Worm (Caenorhabditis elegans) whole organism, L1 larva: ENCODE results near the gene F54G2.1.

Experiments
- aly-2 ChIP-seq: fragments of 150-350 bp; optimal IDR thresholded peaks from 2 replicates; lab custom pipeline; 2014; ENCODE audit warnings: missing biosample characterization, missing genetic modification characterization
- elt-2 ChIP-seq: sonication (generic microtip); optimal IDR thresholded peaks from 2 replicates; lab custom pipeline; 2016; ENCODE audit warnings: missing genetic modification characterization, mild to moderate bottlenecking, inconsistent platforms, missing compliant biosample characterization, missing genetic modification reagents
- mab-9 ChIP-seq: fragments of 200-800 bp; sonication (Bioruptor generic); IDR thresholded peaks from 2 replicates; pipeline ENCODE4 v1.3.6; 2022; ENCODE audit warnings: missing genetic modification reagents, missing genetic modification characterization, missing compliant biosample characterization
- nhr-47 ChIP-seq: sonication (generic microtip); optimal IDR thresholded peaks from 2 replicates; lab custom pipeline; 2016; ENCODE audit warnings: mild to moderate bottlenecking, missing genetic modification characterization, moderate library complexity, missing compliant biosample characterization
- nhr-84 ChIP-seq: sonication (generic microtip); optimal IDR thresholded peaks from 2 replicates; lab custom pipeline; 2017; ENCODE audit warnings: missing biosample characterization, missing genetic modification characterization
- nhr-85 ChIP-seq: sonication (generic microtip); peaks from one replicate; lab custom pipeline; 2016; ENCODE audit warnings: missing genetic modification characterization, inconsistent platforms, missing compliant biosample characterization
- ztf-11 ChIP-seq, 2 experiments: sonication (generic microtip); optimal IDR thresholded peaks; 2 replicates each; lab custom pipeline; 2016 to 2017; ENCODE audit warnings: missing genetic modification characterization in 2 of 2, missing biosample characterization in 1 of 2, missing compliant biosample characterization in 1 of 2

DNA sequence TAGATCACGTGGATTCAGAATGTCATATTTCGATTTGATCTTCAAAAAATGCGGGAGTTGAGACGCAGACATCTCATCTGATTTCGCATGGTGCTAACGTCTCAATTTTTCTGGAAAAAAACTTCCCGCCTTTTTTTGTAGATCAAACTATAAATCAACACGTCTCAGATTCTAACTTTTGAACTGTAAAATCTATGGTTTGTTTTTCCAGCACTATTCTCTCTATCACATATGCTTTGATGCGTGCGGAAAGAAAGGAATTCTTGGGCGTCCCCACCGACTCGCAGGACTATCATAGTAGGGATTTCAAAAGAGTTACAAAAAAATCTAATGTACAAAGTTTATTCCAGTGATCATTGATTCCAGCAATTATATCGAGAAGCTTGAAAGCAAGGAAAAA lies 33.5 kb upstream of the F54G2.1 start:
- TF ChIP-seq aly-2 (tag; lab: Kevin White, UChicago) = no peak
- TF ChIP-seq ztf-11 (tag; optimal IDR thresholded peaks at IDR 0.05; lab: Kevin White, UChicago) = no peak
- no peak for TF ChIP-seq elt-2 (tag; lab: Kevin White, UChicago)
- TF ChIP-seq nhr-84 (tag; lab: Kevin White, UChicago) = no peak
- TF ChIP-seq nhr-47 (tag; lab: Kevin White, UChicago) = no peak
- no peak for TF ChIP-seq nhr-85 (tag; lab: Kevin White, UChicago)
- TF ChIP-seq mab-9 (GFP tag; lab: Robert Waterston, UW) = no peak
